Worm (Caenorhabditis elegans) whole organism, mixed stage, embryonic: ENCODE measurements around the gene pxn-1.

Experiments
- bed-3 ChIP-seq: fragments of 200-800 bp; sonication (Bioruptor generic); optimal IDR thresholded peaks from 3 replicates; lab custom pipeline; 2018; ENCODE audit warnings: mild to moderate bottlenecking, missing genetic modification characterization, moderate library complexity, missing compliant biosample characterization
- blmp-1 ChIP-seq: fragments of 150-350 bp; optimal IDR thresholded peaks from 2 replicates; lab custom pipeline; 2014; ENCODE audit warnings: missing biosample characterization, missing genetic modification characterization
- ces-1 ChIP-seq: fragments of 150-350 bp; optimal IDR thresholded peaks from 2 replicates; lab custom pipeline; 2014; ENCODE audit warnings: missing biosample characterization, missing genetic modification reagents, missing genetic modification characterization
- cnd-1 ChIP-seq: fragments of 200-800 bp; sonication (Bioruptor generic); optimal IDR thresholded peaks from 2 replicates; lab custom pipeline; 2018; ENCODE audit warnings: mild to moderate bottlenecking, missing genetic modification characterization, missing compliant biosample characterization
- lin-13 ChIP-seq: fragments of 150-350 bp; optimal IDR thresholded peaks from 2 replicates; lab custom pipeline; 2014; ENCODE audit warnings: missing biosample characterization, missing genetic modification characterization
- lsy-2 ChIP-seq: fragments of 150-350 bp; optimal IDR thresholded peaks from 2 replicates; lab custom pipeline; 2014; ENCODE audit warnings: missing biosample characterization, missing genetic modification characterization
- mep-1 ChIP-seq: fragments of 150-350 bp; optimal IDR thresholded peaks from 2 replicates; lab custom pipeline; 2017; ENCODE audit warnings: missing biosample characterization, missing genetic modification reagents, missing genetic modification characterization, inconsistent platforms
- mls-2 ChIP-seq: sonication (generic microtip); optimal IDR thresholded peaks from 2 replicates; lab custom pipeline; 2016; ENCODE audit warnings: mild to moderate bottlenecking, missing genetic modification characterization, moderate library complexity, missing compliant biosample characterization
- nhr-76 ChIP-seq: sonication (generic microtip); optimal IDR thresholded peaks from 2 replicates; lab custom pipeline; 2017; ENCODE audit warnings: missing biosample characterization, missing genetic modification characterization
- pha-4 ChIP-seq: fragments of 150-350 bp; optimal IDR thresholded peaks from 2 replicates; lab custom pipeline; 2018; ENCODE audit warnings: missing biosample characterization, missing genetic modification reagents, missing genetic modification characterization
- unc-120 ChIP-seq: sonication (generic microtip); optimal IDR thresholded peaks from 2 replicates; lab custom pipeline; 2017; ENCODE audit warnings: missing genetic modification characterization, missing compliant biosample characterization; ENCODE audit not compliant: poor library complexity, severe bottlenecking
- unc-39 ChIP-seq: fragments of 150-350 bp; optimal IDR thresholded peaks from 2 replicates; lab custom pipeline; 2014; ENCODE audit warnings: missing biosample characterization, missing genetic modification characterization
- unc-62 ChIP-seq: fragments of 150-350 bp; optimal IDR thresholded peaks from 2 replicates; lab custom pipeline; 2014; ENCODE audit warnings: missing biosample characterization, missing genetic modification reagents, missing genetic modification characterization
- ztf-11 ChIP-seq: fragments of 150-350 bp; optimal IDR thresholded peaks from 2 replicates; lab custom pipeline; 2014; ENCODE audit warnings: missing biosample characterization, missing genetic modification characterization

- TF ChIP-seq mep-1 (peak; percentile 88), unc-62 (GFP tag; lab: Kevin White, UChicago) (peak; percentile 89), pha-4 (tag; lab: Kevin White, UChicago) (peak; percentile 94), blmp-1 (tag; lab: Kevin White, UChicago) (no peak), cnd-1 (tag; lab: Kevin White, UChicago) (peak; percentile 99), ztf-11 (tag; lab: Kevin White, UChicago) (peak; percentile 88), unc-39 (tag; lab: Kevin White, UChicago) (peak; percentile 98), lin-13 (tag; lab: Kevin White, UChicago) (peak; percentile 92), bed-3 (GFP tag; lab: Kevin White, UChicago) (peak; percentile 97), lsy-2 (peak; percentile 38), ces-1 (peak; percentile 73), nhr-76 (tag; lab: Kevin White, UChicago) (peak; percentile 88), unc-120 (peak; percentile 99), mls-2 (tag; lab: Kevin White, UChicago) (peak; percentile 99)
These were observed 5.7 kb downstream of the pxn-1 start for ce11 chrV:8500348-8500747.
